Fruit fly (Drosophila melanogaster) whole organism, embryonic: Measurements from ENCODE around the gene eya.

Source experiments
- CG10267 ChIP-seq: fragments of 200-800 bp; sonication (Bioruptor generic); optimal IDR thresholded peaks from 2 replicates; lab custom pipeline; 2018; ENCODE audit warnings: missing biosample characterization, mild to moderate bottlenecking, missing genetic modification characterization, moderate library complexity
- CG10543 ChIP-seq: fragments of 200-800 bp; sonication (Bioruptor generic); optimal IDR thresholded peaks from 3 replicates; lab custom pipeline; 2017; ENCODE audit warnings: missing biosample characterization, mild to moderate bottlenecking, missing genetic modification characterization, moderate library complexity
- CG10979 ChIP-seq: fragments of 200-800 bp; sonication (Bioruptor generic); optimal IDR thresholded peaks from 2 replicates; lab custom pipeline; 2018; ENCODE audit warnings: missing biosample characterization, mild to moderate bottlenecking, missing genetic modification characterization, moderate library complexity
- CG11504 ChIP-seq: fragments of 200-800 bp; sonication (Bioruptor generic); optimal IDR thresholded peaks from 3 replicates; lab custom pipeline; 2019; ENCODE audit warnings: missing biosample characterization, mild to moderate bottlenecking, missing genetic modification characterization, moderate library complexity
- CG12219 ChIP-seq: fragments of 200-800 bp; sonication (Bioruptor generic); optimal IDR thresholded peaks from 3 replicates; lab custom pipeline; 2018; ENCODE audit warnings: missing biosample characterization, mild to moderate bottlenecking, missing genetic modification characterization
- CG12299 ChIP-seq: fragments of 200-800 bp; sonication (Bioruptor generic); optimal IDR thresholded peaks from 2 replicates; lab custom pipeline; 2018; ENCODE audit warnings: missing biosample characterization, mild to moderate bottlenecking, missing genetic modification characterization
- CG12391 ChIP-seq: fragments of 200-800 bp; sonication (Bioruptor generic); optimal IDR thresholded peaks from 3 replicates; lab custom pipeline; 2018; ENCODE audit warnings: missing biosample characterization, mild to moderate bottlenecking, missing genetic modification characterization, moderate library complexity
- CG12769 ChIP-seq: fragments of 200-800 bp; sonication (Bioruptor generic); optimal IDR thresholded peaks from 2 replicates; lab custom pipeline; 2019; ENCODE audit warnings: missing biosample characterization, mild to moderate bottlenecking, missing genetic modification characterization, moderate library complexity
- CG13624 ChIP-seq: fragments of 200-800 bp; sonication (Bioruptor generic); optimal IDR thresholded peaks from 2 replicates; lab custom pipeline; 2016; ENCODE audit warnings: missing biosample characterization, missing genetic modification characterization
- CG13775 ChIP-seq: fragments of 200-800 bp; sonication (Bioruptor generic); optimal IDR thresholded peaks from 3 replicates; lab custom pipeline; 2017; ENCODE audit warnings: missing biosample characterization, mild to moderate bottlenecking, missing genetic modification characterization
- CG15073 ChIP-seq: fragments of 200-800 bp; sonication (Bioruptor generic); optimal IDR thresholded peaks from 2 replicates; lab custom pipeline; 2016; ENCODE audit warnings: missing biosample characterization, missing genetic modification characterization
- CG2202 ChIP-seq: fragments of 200-800 bp; sonication (Bioruptor generic); optimal IDR thresholded peaks from 2 replicates; lab custom pipeline; 2018; ENCODE audit warnings: missing biosample characterization, mild to moderate bottlenecking, missing genetic modification characterization
- CG34376 ChIP-seq: fragments of 200-800 bp; sonication (Bioruptor generic); optimal IDR thresholded peaks from 2 replicates; lab custom pipeline; 2018; ENCODE audit warnings: missing biosample characterization, mild to moderate bottlenecking, missing genetic modification characterization
- CG4404 ChIP-seq: fragments of 200-800 bp; sonication (Bioruptor generic); IDR thresholded peaks from 2 replicates; pipeline ENCODE4 v1.3.6; 2022; ENCODE audit warnings: missing biosample characterization, missing genetic modification characterization
- CG4617 ChIP-seq: fragments of 200-800 bp; sonication (Bioruptor generic); optimal IDR thresholded peaks from 3 replicates; lab custom pipeline; 2016; ENCODE audit warnings: missing biosample characterization, missing genetic modification characterization, borderline replicate concordance
- CG7372 ChIP-seq: fragments of 200-800 bp; sonication (Bioruptor generic); IDR thresholded peaks from 2 replicates; pipeline ENCODE4 v1.3.6; 2022; ENCODE audit warnings: missing biosample characterization, missing genetic modification characterization
- Dbx ChIP-seq: fragments of 200-800 bp; sonication (Bioruptor generic); IDR thresholded peaks from 3 replicates; pipeline ENCODE4 v1.3.6; 2022; ENCODE audit warnings: missing biosample characterization, missing genetic modification characterization
- Elba2 ChIP-seq: fragments of 200-800 bp; sonication (Bioruptor generic); optimal IDR thresholded peaks from 3 replicates; lab custom pipeline; 2016; ENCODE audit warnings: missing biosample characterization, missing genetic modification characterization
- Fer2 ChIP-seq: fragments of 200-800 bp; sonication (Bioruptor generic); optimal IDR thresholded peaks from 2 replicates; lab custom pipeline; 2018; ENCODE audit warnings: missing biosample characterization, mild to moderate bottlenecking, missing genetic modification characterization, moderate library complexity
- Hand ChIP-seq: fragments of 200-800 bp; sonication (Bioruptor generic); optimal IDR thresholded peaks from 2 replicates; lab custom pipeline; 2017; ENCODE audit warnings: mild to moderate bottlenecking, missing biosample characterization, missing genetic modification reagents, missing genetic modification characterization
- Hey ChIP-seq: fragments of 200-800 bp; sonication (Bioruptor generic); optimal IDR thresholded peaks from 3 replicates; lab custom pipeline; 2018; ENCODE audit warnings: missing biosample characterization, mild to moderate bottlenecking, missing genetic modification characterization
- Hr78 ChIP-seq, 2 experiments: fragments of 200-800 bp in 1 of 2; fragments of >200 bp in 1 of 2; sonication (Bioruptor generic) in 1 of 2; optimal IDR thresholded peaks; 2 replicates each; lab custom pipeline; 2017 to 2019; ENCODE audit warnings: missing biosample characterization in 2 of 2, missing genetic modification characterization in 2 of 2, mild to moderate bottlenecking in 1 of 2, moderate library complexity in 1 of 2
- MESR4 ChIP-seq: fragments of 200-800 bp; sonication (Bioruptor generic); optimal IDR thresholded peaks from 2 replicates; lab custom pipeline; 2018; ENCODE audit warnings: missing biosample characterization, mild to moderate bottlenecking, missing genetic modification characterization, moderate library complexity
- Max ChIP-seq: fragments of 200-800 bp; sonication (Bioruptor generic); optimal IDR thresholded peaks from 2 replicates; lab custom pipeline; 2016; ENCODE audit warnings: missing biosample characterization, mild to moderate bottlenecking, missing genetic modification characterization
- ab ChIP-seq: fragments of 200-800 bp; sonication (Bioruptor generic); optimal IDR thresholded peaks from 2 replicates; lab custom pipeline; 2016; ENCODE audit warnings: missing biosample characterization, missing genetic modification characterization
- bab2 ChIP-seq: fragments of 200-800 bp; sonication (Bioruptor generic); optimal IDR thresholded peaks from 2 replicates; lab custom pipeline; 2016; ENCODE audit warnings: missing biosample characterization, missing genetic modification characterization
- btn ChIP-seq: fragments of 200-800 bp; sonication (Bioruptor generic); optimal IDR thresholded peaks from 2 replicates; lab custom pipeline; 2016; ENCODE audit warnings: missing biosample characterization, missing genetic modification characterization
- cad ChIP-seq: fragments of >200 bp; optimal IDR thresholded peaks from 2 replicates; lab custom pipeline; 2017; ENCODE audit warnings: missing biosample characterization, missing genetic modification characterization
- chn ChIP-seq: fragments of 200-800 bp; sonication (Bioruptor generic); optimal IDR thresholded peaks from 2 replicates; lab custom pipeline; 2016; ENCODE audit warnings: missing biosample characterization, missing genetic modification characterization
- ci ChIP-seq: fragments of 200-800 bp; sonication (Bioruptor generic); IDR thresholded peaks from 3 replicates; pipeline ENCODE4 v1.3.6; 2022; ENCODE audit warnings: missing biosample characterization, missing genetic modification characterization
- crol ChIP-seq: fragments of 200-800 bp; sonication (Bioruptor generic); IDR thresholded peaks from 2 replicates; pipeline ENCODE4 v1.3.6; 2022; ENCODE audit warnings: missing biosample characterization, missing genetic modification characterization
- da ChIP-seq: fragments of 200-800 bp; sonication (Bioruptor generic); optimal IDR thresholded peaks from 2 replicates; lab custom pipeline; 2016; ENCODE audit warnings: missing biosample characterization, missing genetic modification characterization
- dati ChIP-seq: fragments of 200-800 bp; sonication (Bioruptor generic); IDR thresholded peaks from 2 replicates; pipeline ENCODE4 v1.3.6; 2022; ENCODE audit warnings: missing biosample characterization, missing genetic modification characterization
- eve ChIP-seq, 2 experiments: fragments of >200 bp; optimal IDR thresholded peaks; 2 replicates each; lab custom pipeline; 2017; ENCODE audit warnings: missing biosample characterization in 2 of 2, missing genetic modification characterization in 2 of 2
- fd102C ChIP-seq: fragments of 200-800 bp; sonication (Bioruptor generic); optimal IDR thresholded peaks from 2 replicates; lab custom pipeline; 2018; ENCODE audit warnings: missing biosample characterization, mild to moderate bottlenecking, missing genetic modification characterization, moderate library complexity
- ftz-f1 ChIP-seq: fragments of 200-800 bp; sonication (Bioruptor generic); optimal IDR thresholded peaks from 2 replicates; lab custom pipeline; 2016; ENCODE audit warnings: missing biosample characterization, missing genetic modification characterization
- hbn ChIP-seq: fragments of 200-800 bp; sonication (Bioruptor generic); IDR thresholded peaks from 2 replicates; pipeline ENCODE4 v1.3.6; 2022; ENCODE audit warnings: missing biosample characterization, missing genetic modification characterization; ENCODE audit not compliant: partially characterized antibody
- inv ChIP-seq: fragments of 200-800 bp; sonication (Bioruptor generic); IDR thresholded peaks from 2 replicates; pipeline ENCODE4 v1.3.6; 2022; ENCODE audit warnings: missing biosample characterization, missing genetic modification characterization; ENCODE audit not compliant: partially characterized antibody
- klu ChIP-seq: fragments of 200-800 bp; sonication (Bioruptor generic); IDR thresholded peaks from 2 replicates; pipeline ENCODE4 v1.3.6; 2022; ENCODE audit warnings: missing biosample characterization, missing genetic modification characterization
- mirr ChIP-seq: fragments of 200-800 bp; sonication (Bioruptor generic); optimal IDR thresholded peaks from 3 replicates; lab custom pipeline; 2018; ENCODE audit warnings: missing biosample characterization, mild to moderate bottlenecking, missing genetic modification characterization
- nerfin-1 ChIP-seq: fragments of 200-800 bp; sonication (Bioruptor generic); optimal IDR thresholded peaks from 3 replicates; lab custom pipeline; 2019; ENCODE audit warnings: missing biosample characterization, mild to moderate bottlenecking, missing genetic modification characterization, moderate library complexity
- odd ChIP-seq: fragments of 200-800 bp; sonication (Bioruptor generic); optimal IDR thresholded peaks from 2 replicates; lab custom pipeline; 2017; ENCODE audit warnings: missing biosample characterization, mild to moderate bottlenecking, missing genetic modification characterization
- p53 ChIP-seq: fragments of 200-800 bp; sonication (Bioruptor generic); optimal IDR thresholded peaks from 2 replicates; lab custom pipeline; 2016; ENCODE audit warnings: missing biosample characterization, missing genetic modification characterization
- pnt ChIP-seq: fragments of 200-800 bp; sonication (Bioruptor generic); optimal IDR thresholded peaks from 3 replicates; lab custom pipeline; 2016; ENCODE audit warnings: missing biosample characterization, missing genetic modification characterization
- pum ChIP-seq: fragments of 200-800 bp; sonication (Bioruptor generic); optimal IDR thresholded peaks from 2 replicates; lab custom pipeline; 2016; ENCODE audit warnings: missing biosample characterization, missing genetic modification characterization
- rib ChIP-seq: fragments of 200-800 bp; sonication (Bioruptor generic); IDR thresholded peaks from 2 replicates; pipeline ENCODE4 v1.3.6; 2022; ENCODE audit warnings: missing biosample characterization, missing genetic modification characterization
- sc ChIP-seq, 3 experiments: fragments of >200 bp in 2 of 3; fragments of 200-800 bp in 1 of 3; sonication (Bioruptor generic) in 1 of 3; optimal IDR thresholded peaks; 2 replicates in 2 of 3; 3 replicates in 1 of 3; lab custom pipeline; 2017; ENCODE audit warnings: mild to moderate bottlenecking in 1 of 3, missing biosample characterization in 1 of 3, missing genetic modification characterization in 1 of 3, missing genetic modification reagents in 1 of 3
- sens-2 ChIP-seq: fragments of 200-800 bp; sonication (Bioruptor generic); IDR thresholded peaks from 2 replicates; pipeline ENCODE4 v1.3.6; 2022; ENCODE audit warnings: missing biosample characterization, missing genetic modification characterization
- shn ChIP-seq: fragments of 200-800 bp; sonication (Bioruptor generic); optimal IDR thresholded peaks from 3 replicates; lab custom pipeline; 2016; ENCODE audit warnings: missing biosample characterization, missing genetic modification characterization
- sug ChIP-seq: fragments of 200-800 bp; optimal IDR thresholded peaks from 2 replicates; lab custom pipeline; 2019; ENCODE audit warnings: missing biosample characterization, mild to moderate bottlenecking, missing genetic modification characterization, moderate library complexity
- zen2 ChIP-seq: fragments of 200-800 bp; sonication (Bioruptor generic); IDR thresholded peaks from 3 replicates; pipeline ENCODE4 v1.3.6; 2022; ENCODE audit warnings: missing biosample characterization, missing genetic modification characterization; ENCODE audit not compliant: partially characterized antibody

eya gene

DNA sequence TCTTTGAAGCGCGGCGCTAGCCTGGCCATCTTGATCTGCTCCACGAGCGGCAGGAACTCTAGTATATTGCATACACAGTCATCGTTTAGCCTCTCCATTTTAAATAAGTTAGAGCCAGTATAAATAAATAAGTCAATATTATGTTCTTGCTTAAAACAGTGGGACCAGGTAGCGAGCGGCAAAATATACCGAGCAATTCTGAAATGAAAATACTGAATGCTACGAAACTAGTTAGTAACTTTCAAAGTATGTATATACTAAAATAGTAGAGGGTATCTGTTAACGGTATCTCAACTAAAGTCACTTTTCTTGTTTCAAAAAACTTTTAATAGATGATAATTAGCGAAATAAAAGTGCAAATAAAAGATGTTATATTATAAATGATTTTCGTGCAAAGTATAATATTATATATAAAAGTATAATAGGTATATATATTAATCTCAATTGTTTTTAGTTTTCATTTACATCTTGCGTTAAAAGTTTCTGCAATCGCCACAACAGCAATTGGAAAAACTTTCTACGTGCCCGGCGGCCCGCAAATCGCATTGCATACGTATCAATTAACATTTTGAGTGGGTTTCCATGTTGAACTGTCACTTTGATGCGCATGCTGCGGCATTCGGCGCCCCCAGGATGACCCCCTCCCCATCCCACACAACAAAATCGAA, 19.4 kb upstream of the eya start, which contains the start of gene CG13766 (continued):
- TF ChIP-seq inv (GFP tag; lab: Robert Waterston, UW) = peak; percentile 75
- no peak for TF ChIP-seq Elba2 (GFP tag; lab: Kevin White, UChicago)
- no peak for TF ChIP-seq CG12299 (tag; lab: Kevin White, UChicago)
- TF ChIP-seq btn = no peak
- TF ChIP-seq Fer2 (tag; lab: Kevin White, UChicago) = no peak
- no peak for TF ChIP-seq fd102C
- TF ChIP-seq CG10979 = no peak
- no peak for TF ChIP-seq cad (GFP tag; lab: Kevin White, UChicago)
- TF ChIP-seq eve (GFP tag; optimal IDR thresholded peaks at IDR 0.05; lab: Kevin White, UChicago) = no peak
- TF ChIP-seq chn (GFP tag; lab: Kevin White, UChicago) = no peak
- TF ChIP-seq Dbx (GFP tag; lab: Robert Waterston, UW) = no peak
- TF ChIP-seq nerfin-1 (tag; lab: Kevin White, UChicago) = no peak
- no peak for TF ChIP-seq dati (GFP tag; lab: Robert Waterston, UW)
- TF ChIP-seq ab (GFP tag; lab: Kevin White, UChicago) = no peak
- peak; percentile 71 for TF ChIP-seq hbn (GFP tag; lab: Robert Waterston, UW)
- TF ChIP-seq pum (GFP tag; lab: Kevin White, UChicago) = no peak
- no peak for TF ChIP-seq p53 (GFP tag; lab: Kevin White, UChicago)
- TF ChIP-seq zen2 (GFP tag; lab: Robert Waterston, UW) = peak; percentile 85
- TF ChIP-seq CG4404 (GFP tag; lab: Robert Waterston, UW) = no peak
- no peak for TF ChIP-seq bab2
- peak; percentile 29 for TF ChIP-seq CG4617 (GFP tag; lab: Kevin White, UChicago)
- TF ChIP-seq odd (GFP tag; lab: Kevin White, UChicago) = no peak
- TF ChIP-seq CG13775 (GFP tag; lab: Kevin White, UChicago) = no peak
- peak; percentile 15 for TF ChIP-seq CG12391 (tag; lab: Kevin White, UChicago)
- TF ChIP-seq sens-2 (GFP tag; lab: Robert Waterston, UW) = no peak
- peak; percentile 37 for TF ChIP-seq MESR4
- TF ChIP-seq sc (optimal IDR thresholded peaks at IDR 0.05; lab: Kevin White, UChicago) = no peak
- no peak for TF ChIP-seq sc (GFP tag; optimal IDR thresholded peaks at IDR 0.05; lab: Kevin White, UChicago)
- no peak for TF ChIP-seq klu (GFP tag; lab: Robert Waterston, UW)
- no peak for TF ChIP-seq CG12219 (GFP tag; lab: Kevin White, UChicago)
- TF ChIP-seq da (GFP tag; lab: Kevin White, UChicago) = no peak
- TF ChIP-seq pnt = no peak
- no peak for TF ChIP-seq CG13624 (GFP tag; lab: Kevin White, UChicago)
- peak; percentile 28 for TF ChIP-seq CG10267 (tag; lab: Kevin White, UChicago)
- TF ChIP-seq CG11504 (tag; lab: Kevin White, UChicago) = no peak
- TF ChIP-seq CG2202 = no peak
- no peak for TF ChIP-seq rib (GFP tag; lab: Robert Waterston, UW)
- no peak for TF ChIP-seq CG10543 (GFP tag; lab: Kevin White, UChicago)
- TF ChIP-seq shn = no peak
- no peak for TF ChIP-seq Max

DNA sequence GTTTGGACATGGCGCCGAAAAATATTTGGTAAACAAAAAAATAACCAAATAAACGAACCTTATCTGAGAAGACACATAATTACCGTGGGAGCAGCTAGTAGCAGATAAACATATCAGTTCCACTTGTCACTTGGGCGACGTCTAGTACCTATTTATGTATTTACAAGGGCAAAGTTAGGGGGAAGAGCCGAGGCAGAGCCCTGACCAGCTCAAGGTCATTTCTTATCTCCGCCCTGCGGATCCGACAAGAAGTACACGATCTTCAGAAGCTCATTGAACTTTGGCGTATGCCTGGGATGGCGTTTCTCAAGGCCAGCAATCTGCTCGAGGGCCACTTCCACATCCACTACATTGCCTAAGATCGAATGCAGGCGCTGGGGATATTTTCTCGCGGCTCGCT, 18.2 kb upstream of the eya start:
- 0 out of 2 replicates have a peak, but pooled peaks have one; percentile 11 for TF ChIP-seq crol (GFP tag; lab: Robert Waterston, UW)
- peak; percentile 58 for TF ChIP-seq CG34376 (GFP tag; lab: Kevin White, UChicago)
- peak in 1 of 2 experiments; percentile 58 for TF ChIP-seq Hr78 (GFP tag; optimal IDR thresholded peaks at IDR 0.05; lab: Kevin White, UChicago)
- peak; percentile 13 for TF ChIP-seq CG12769
- TF ChIP-seq ftz-f1 (GFP tag; lab: Kevin White, UChicago) = peak; percentile 86
- peak; percentile 60 for TF ChIP-seq sug (tag; lab: Kevin White, UChicago)
- TF ChIP-seq Hand = no peak
- 0 out of 3 replicates have a peak, but pooled peaks have one; percentile 51 for TF ChIP-seq ci
- TF ChIP-seq CG15073 (GFP tag; lab: Kevin White, UChicago) = no peak
- peak; percentile 55 for TF ChIP-seq Hey (tag; lab: Kevin White, UChicago)
- TF ChIP-seq CG7372 (GFP tag; lab: Robert Waterston, UW) = no peak
- peak; percentile 59 for TF ChIP-seq mirr
